Worm (Caenorhabditis elegans): ENCODE data around the gene Y39G8B.10.

Y39G8B.10 gene

DNA sequence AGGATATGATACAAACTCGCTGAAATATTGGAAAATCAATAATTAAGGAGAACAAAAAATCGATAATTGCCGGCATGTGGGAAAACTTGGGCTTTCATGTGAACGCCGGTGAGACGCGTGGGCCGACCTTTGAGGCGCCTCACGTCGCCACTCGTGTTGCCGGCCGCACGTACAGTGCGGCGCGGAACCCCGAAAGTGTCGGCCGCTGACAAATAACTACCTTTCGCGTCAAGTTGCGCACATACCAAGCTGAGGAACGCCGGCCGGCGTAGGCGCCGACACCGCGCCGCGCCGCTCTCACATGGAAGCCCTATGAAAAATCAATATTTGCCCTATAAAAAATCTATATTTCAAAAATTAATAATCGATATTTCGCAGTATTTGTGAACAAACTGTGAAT is 44.6 kb downstream of the Y39G8B.10 start:
- TF ChIP-seq mep-1 (tag; optimal IDR thresholded peaks at IDR 0.05) (no peak), mls-2 (tag; optimal IDR thresholded peaks at IDR 0.05) (no peak), nhr-237 (tag; optimal IDR thresholded peaks at IDR 0.05) (no peak), blmp-1 (tag; optimal IDR thresholded peaks at IDR 0.05) (no peak), flh-1 (GFP tag; optimal IDR thresholded peaks at IDR 0.05) (no peak), ceh-43 (GFP tag; optimal IDR thresholded peaks at IDR 0.05) (no peak), snpc-4 (tag; optimal IDR thresholded peaks at IDR 0.05) (no peak), lsy-2 (tag; optimal IDR thresholded peaks at IDR 0.05) (no peak), ztf-11 (tag; optimal IDR thresholded peaks at IDR 0.05) (no peak), zip-8 (tag; optimal IDR thresholded peaks at IDR 0.05) (no peak), nhr-76 (tag; optimal IDR thresholded peaks at IDR 0.05) (no peak), elt-1 (tag; optimal IDR thresholded peaks at IDR 0.05; ENCODE audit: borderline replicate concordance, insufficient read depth) (no peak), hlh-1 (tag; optimal IDR thresholded peaks at IDR 0.05) (no peak), nhr-2 (tag; optimal IDR thresholded peaks at IDR 0.05) (no peak), unc-39 (tag; optimal IDR thresholded peaks at IDR 0.05) (no peak)

DNA sequence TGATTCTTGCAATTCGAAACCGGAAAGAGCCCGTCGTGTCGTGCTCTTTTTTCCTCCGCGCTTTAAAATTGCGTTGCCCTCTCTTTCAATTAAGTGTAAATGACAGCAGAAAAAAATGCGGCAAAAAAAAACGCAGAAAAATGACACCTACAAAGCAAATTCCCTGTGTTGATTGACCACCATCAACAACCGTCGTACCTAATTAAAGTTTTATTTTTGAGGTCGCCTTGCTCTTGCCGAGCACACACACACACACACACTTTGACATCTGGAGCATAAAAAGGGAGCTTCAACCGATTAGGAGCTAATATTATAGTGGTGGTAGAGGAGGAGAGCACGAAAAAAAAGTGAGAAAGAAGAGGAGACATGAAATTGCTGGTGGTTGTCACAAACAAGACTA is 47.0 kb downstream of the Y39G8B.10 start:
- TF ChIP-seq ceh-83 (GFP tag; optimal IDR thresholded peaks at IDR 0.05) (no peak), sem-2 (GFP tag; optimal IDR thresholded peaks at IDR 0.05) (no peak), nhr-76 (tag; optimal IDR thresholded peaks at IDR 0.05) (no peak), elt-3 (tag; optimal IDR thresholded peaks at IDR 0.05) (no peak), ces-1 (GFP tag; optimal IDR thresholded peaks at IDR 0.05) (no peak), flh-1 (GFP tag; optimal IDR thresholded peaks at IDR 0.05) (no peak), hlh-1 (tag; optimal IDR thresholded peaks at IDR 0.05) (no peak), nhr-12 (tag; optimal IDR thresholded peaks at IDR 0.05) (no peak), cnd-1 (tag; optimal IDR thresholded peaks at IDR 0.05) (no peak), unc-62 (GFP tag; optimal IDR thresholded peaks at IDR 0.05) (no peak), ceh-43 (GFP tag; optimal IDR thresholded peaks at IDR 0.05) (no peak), sptf-1 (tag; optimal IDR thresholded peaks at IDR 0.05) (no peak), tbx-8 (GFP tag; optimal IDR thresholded peaks at IDR 0.05) (no peak), lin-32 (GFP tag; optimal IDR thresholded peaks at IDR 0.05) (no peak), blmp-1 (tag; optimal IDR thresholded peaks at IDR 0.05) (no peak), unc-39 (tag; optimal IDR thresholded peaks at IDR 0.05) (no peak), unc-120 (tag; optimal IDR thresholded peaks at IDR 0.05; ENCODE audit: poor library complexity, severe bottlenecking) (no peak)

DNA sequence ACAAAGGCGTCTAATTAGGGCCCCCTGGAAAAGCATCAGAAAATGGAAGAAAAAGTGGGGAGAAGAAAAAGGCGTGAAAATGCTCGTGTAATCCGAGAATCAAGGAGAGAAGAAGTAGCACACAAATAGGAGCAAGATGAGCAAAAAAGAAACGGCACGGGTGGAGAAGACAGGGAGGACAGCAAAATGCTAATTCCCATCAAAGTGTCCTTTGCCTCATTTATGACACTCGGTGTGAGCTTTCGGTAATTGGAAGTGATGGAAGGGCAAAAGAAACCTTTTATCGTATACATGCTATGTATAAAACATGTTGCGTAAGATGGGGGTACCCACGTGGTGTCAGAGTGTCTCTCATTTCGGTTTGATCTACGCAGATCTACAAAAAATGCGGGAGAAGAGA is 49.4 kb downstream of the Y39G8B.10 start:
- TF ChIP-seq drap-1 (GFP tag; optimal IDR thresholded peaks at IDR 0.05) = no peak
- TF ChIP-seq mls-2 (tag; optimal IDR thresholded peaks at IDR 0.05) = peak; percentile 4

Data from whole organism, mixed stage, embryonic.